Fruit fly (Drosophila melanogaster) whole organism, embryonic: ENCODE measurements around the gene CG9297.

Experiments used
- CG11560 ChIP-seq: fragments of 200-800 bp; sonication (Bioruptor generic); IDR thresholded peaks from 3 replicates; pipeline ENCODE4 v1.3.6; 2022; ENCODE audit warnings: missing biosample characterization, missing genetic modification characterization
- CG12942 ChIP-seq: fragments of 200-800 bp; sonication (Bioruptor generic); optimal IDR thresholded peaks from 3 replicates; lab custom pipeline; 2016; ENCODE audit warnings: missing biosample characterization, missing genetic modification characterization
- CG13287 ChIP-seq: fragments of 200-800 bp; sonication (Bioruptor generic); IDR thresholded peaks from 2 replicates; pipeline ENCODE4 v1.3.6; 2022; ENCODE audit warnings: missing biosample characterization, missing genetic modification characterization; ENCODE audit not compliant: partially characterized antibody
- CG14710 ChIP-seq: fragments of 200-800 bp; sonication (Bioruptor generic); optimal IDR thresholded peaks from 3 replicates; lab custom pipeline; 2019; ENCODE audit warnings: missing biosample characterization, mild to moderate bottlenecking, missing genetic modification characterization, moderate library complexity
- CG15514 ChIP-seq: fragments of 200-800 bp; sonication (Bioruptor generic); optimal IDR thresholded peaks from 3 replicates; lab custom pipeline; 2017; ENCODE audit warnings: missing biosample characterization, missing genetic modification characterization, mild to moderate bottlenecking, moderate library complexity, missing genetic modification reagents
- CG1603 ChIP-seq: fragments of 200-800 bp; sonication (Bioruptor generic); optimal IDR thresholded peaks from 2 replicates; lab custom pipeline; 2019; ENCODE audit warnings: missing biosample characterization, mild to moderate bottlenecking, missing genetic modification characterization, moderate library complexity
- CG17186 ChIP-seq: fragments of 200-800 bp; sonication (Bioruptor generic); optimal IDR thresholded peaks from 3 replicates; lab custom pipeline; 2017; ENCODE audit warnings: missing biosample characterization, missing genetic modification reagents, missing genetic modification characterization
- CG17328 ChIP-seq: fragments of 200-800 bp; sonication (Bioruptor generic); IDR thresholded peaks from 2 replicates; pipeline ENCODE4 v1.3.6; 2022; ENCODE audit warnings: missing biosample characterization, missing genetic modification characterization
- CG34224 ChIP-seq: fragments of 200-800 bp; sonication (Bioruptor generic); IDR thresholded peaks from 3 replicates; pipeline ENCODE4 v1.3.6; 2022; ENCODE audit warnings: missing biosample characterization, missing genetic modification characterization; ENCODE audit not compliant: partially characterized antibody
- CG34422 ChIP-seq: fragments of 200-800 bp; sonication (Bioruptor generic); IDR thresholded peaks from 3 replicates; pipeline ENCODE4 v1.3.6; 2022; ENCODE audit warnings: missing biosample characterization, missing genetic modification characterization
- CG4360 ChIP-seq: fragments of 200-800 bp; sonication (Bioruptor generic); IDR thresholded peaks from 2 replicates; pipeline ENCODE4 v1.3.6; 2022; ENCODE audit warnings: missing biosample characterization, missing genetic modification characterization
- CG4707 ChIP-seq: fragments of 200-800 bp; sonication (Bioruptor generic); optimal IDR thresholded peaks from 2 replicates; lab custom pipeline; 2018; ENCODE audit warnings: missing biosample characterization, mild to moderate bottlenecking, missing genetic modification characterization, moderate library complexity
- CG4854 ChIP-seq: fragments of 200-800 bp; sonication (Bioruptor generic); optimal IDR thresholded peaks from 2 replicates; lab custom pipeline; 2016; ENCODE audit warnings: missing biosample characterization, missing genetic modification characterization, inconsistent platforms
- CG7372 ChIP-seq: fragments of 200-800 bp; sonication (Bioruptor generic); IDR thresholded peaks from 2 replicates; pipeline ENCODE4 v1.3.6; 2022; ENCODE audit warnings: missing biosample characterization, missing genetic modification characterization
- D ChIP-seq, 2 experiments: fragments of 200-800 bp in 1 of 2; fragments of >200 bp in 1 of 2; sonication (Bioruptor generic) in 1 of 2; optimal IDR thresholded peaks; 2 replicates in 1 of 2; 3 replicates in 1 of 2; lab custom pipeline; 2017; ENCODE audit warnings: mild to moderate bottlenecking in 1 of 2, missing biosample characterization in 1 of 2, missing genetic modification characterization in 1 of 2, missing genetic modification reagents in 1 of 2
- D19B ChIP-seq: fragments of 200-800 bp; sonication (Bioruptor generic); optimal IDR thresholded peaks from 2 replicates; lab custom pipeline; 2017; ENCODE audit warnings: missing biosample characterization, mild to moderate bottlenecking, missing genetic modification characterization
- Lhr ChIP-seq: fragments of 200-800 bp; sonication (Bioruptor generic); optimal IDR thresholded peaks from 3 replicates; lab custom pipeline; 2017; ENCODE audit warnings: mild to moderate bottlenecking, missing biosample characterization, missing genetic modification reagents, missing genetic modification characterization
- MBD-R2 ChIP-seq: fragments of 200-800 bp; sonication (Bioruptor generic); IDR thresholded peaks from 2 replicates; pipeline ENCODE4 v1.3.6; 2022; ENCODE audit warnings: missing biosample characterization, missing genetic modification characterization
- MESR4 ChIP-seq: fragments of 200-800 bp; sonication (Bioruptor generic); optimal IDR thresholded peaks from 2 replicates; lab custom pipeline; 2018; ENCODE audit warnings: missing biosample characterization, mild to moderate bottlenecking, missing genetic modification characterization, moderate library complexity
- Max ChIP-seq: fragments of 200-800 bp; sonication (Bioruptor generic); optimal IDR thresholded peaks from 2 replicates; lab custom pipeline; 2016; ENCODE audit warnings: missing biosample characterization, mild to moderate bottlenecking, missing genetic modification characterization
- Med ChIP-seq: fragments of 200-800 bp; sonication (Bioruptor generic); peaks from one replicate; lab custom pipeline; 2016; ENCODE audit warnings: missing biosample characterization, missing genetic modification characterization, mild to moderate bottlenecking, inconsistent platforms, moderate library complexity
- Neu2 ChIP-seq: fragments of 200-800 bp; sonication (Bioruptor generic); optimal IDR thresholded peaks from 3 replicates; lab custom pipeline; 2016; ENCODE audit warnings: missing biosample characterization, missing genetic modification characterization, borderline replicate concordance
- Opbp ChIP-seq: fragments of 200-800 bp; sonication (Bioruptor generic); IDR thresholded peaks from 3 replicates; pipeline ENCODE4 v1.3.6; 2022; ENCODE audit warnings: missing biosample characterization, missing genetic modification characterization; ENCODE audit not compliant: partially characterized antibody
- Sry-β ChIP-seq: fragments of 200-800 bp; sonication (Bioruptor generic); optimal IDR thresholded peaks from 2 replicates; lab custom pipeline; 2018; ENCODE audit warnings: missing biosample characterization, mild to moderate bottlenecking, missing genetic modification characterization, moderate library complexity
- chinmo ChIP-seq: fragments of 200-800 bp; sonication (Bioruptor generic); IDR thresholded peaks from 4 replicates; pipeline ENCODE4 v1.3.6; 2022; ENCODE audit warnings: missing biosample characterization, missing genetic modification characterization; ENCODE audit not compliant: partially characterized antibody
- crp ChIP-seq, 2 experiments: fragments of 200-800 bp; sonication (Bioruptor generic); optimal IDR thresholded peaks; 2 replicates in 1 of 2; 3 replicates in 1 of 2; lab custom pipeline; 2017; ENCODE audit warnings: missing biosample characterization in 2 of 2, missing genetic modification characterization in 2 of 2, mild to moderate bottlenecking in 1 of 2, moderate library complexity in 1 of 2
- cwo ChIP-seq: fragments of 200-800 bp; sonication (Bioruptor generic); optimal IDR thresholded peaks from 3 replicates; lab custom pipeline; 2017; ENCODE audit warnings: missing biosample characterization, missing genetic modification characterization, mild to moderate bottlenecking, moderate library complexity, missing genetic modification reagents
- dm ChIP-seq: fragments of 200-800 bp; sonication (Bioruptor generic); optimal IDR thresholded peaks from 3 replicates; lab custom pipeline; 2016; ENCODE audit warnings: missing biosample characterization, missing genetic modification characterization
- fd102C ChIP-seq: fragments of 200-800 bp; sonication (Bioruptor generic); optimal IDR thresholded peaks from 2 replicates; lab custom pipeline; 2018; ENCODE audit warnings: missing biosample characterization, mild to moderate bottlenecking, missing genetic modification characterization, moderate library complexity
- gfzf ChIP-seq: fragments of 200-800 bp; sonication (Bioruptor generic); optimal IDR thresholded peaks from 2 replicates; lab custom pipeline; 2016; ENCODE audit warnings: missing biosample characterization, mild to moderate bottlenecking, missing genetic modification characterization, moderate library complexity
- gsb-n ChIP-seq: fragments of 200-800 bp; sonication (Bioruptor generic); optimal IDR thresholded peaks from 3 replicates; lab custom pipeline; 2018; ENCODE audit warnings: missing biosample characterization, mild to moderate bottlenecking, missing genetic modification characterization
- kah ChIP-seq: fragments of 200-800 bp; sonication (Bioruptor generic); optimal IDR thresholded peaks from 2 replicates; lab custom pipeline; 2018; ENCODE audit warnings: missing biosample characterization, mild to moderate bottlenecking, missing genetic modification characterization
- ken ChIP-seq: fragments of 200-800 bp; sonication (Bioruptor generic); IDR thresholded peaks from 3 replicates; pipeline ENCODE4 v1.3.6; 2022; ENCODE audit warnings: missing biosample characterization, missing genetic modification characterization
- nom ChIP-seq: fragments of 200-800 bp; sonication (Bioruptor generic); optimal IDR thresholded peaks from 2 replicates; lab custom pipeline; 2017; ENCODE audit warnings: missing biosample characterization, missing genetic modification characterization, mild to moderate bottlenecking, moderate library complexity, missing genetic modification reagents
- pzg ChIP-seq: fragments of 200-800 bp; sonication (Bioruptor generic); optimal IDR thresholded peaks from 3 replicates; lab custom pipeline; 2018; ENCODE audit warnings: missing biosample characterization, mild to moderate bottlenecking, missing genetic modification characterization, moderate library complexity
- scrt ChIP-seq: fragments of 200-800 bp; sonication (Bioruptor generic); optimal IDR thresholded peaks from 2 replicates; lab custom pipeline; 2018; ENCODE audit warnings: missing biosample characterization, mild to moderate bottlenecking, missing genetic modification characterization, moderate library complexity
- sens ChIP-seq: fragments of 200-800 bp; sonication (Bioruptor generic); peaks from one replicate; lab custom pipeline; 2016; ENCODE audit warnings: missing biosample characterization, missing genetic modification characterization
- sob ChIP-seq: fragments of 200-800 bp; sonication (Bioruptor generic); IDR thresholded peaks from 2 replicates; pipeline ENCODE4 v1.3.6; 2022; ENCODE audit warnings: missing biosample characterization, missing genetic modification characterization
- stwl ChIP-seq: fragments of 200-800 bp; sonication (Bioruptor generic); optimal IDR thresholded peaks from 3 replicates; lab custom pipeline; 2018; ENCODE audit warnings: missing biosample characterization, mild to moderate bottlenecking, missing genetic modification characterization, moderate library complexity
- twi ChIP-seq: fragments of 200-800 bp; optimal IDR thresholded peaks from 2 replicates; lab custom pipeline; 2019; ENCODE audit warnings: missing biosample characterization, mild to moderate bottlenecking, missing genetic modification characterization, moderate library complexity
- unc-4 ChIP-seq: fragments of 200-800 bp; sonication (Bioruptor generic); IDR thresholded peaks from 2 replicates; pipeline ENCODE4 v1.3.6; 2022; ENCODE audit warnings: missing biosample characterization, missing genetic modification characterization; ENCODE audit not compliant: partially characterized antibody
- zf30C ChIP-seq: fragments of 200-800 bp; sonication (Bioruptor generic); optimal IDR thresholded peaks from 3 replicates; lab custom pipeline; 2018; ENCODE audit warnings: missing biosample characterization, mild to moderate bottlenecking, missing genetic modification characterization

CG9297 gene

dm6 chr3R:13780769-13781168 is 9.5 kb downstream of the CG9297 start, which contains the start of gene CG9286:
TSS of gene CG9286 (plus strand) at chr3R:13780964.
- TF ChIP-seq twi (tag; lab: Kevin White, UChicago) = peak; percentile 40
- TF ChIP-seq scrt (GFP tag; lab: Kevin White, UChicago) = peak; percentile 34
- 0 out of 2 replicates have a peak, but pooled peaks have one; percentile 15 for TF ChIP-seq CG4360 (GFP tag; lab: Robert Waterston, UW)
- TF ChIP-seq CG17328 (GFP tag; lab: Robert Waterston, UW) = no peak
- peak; percentile 17; the same call in 1 of the 2 replicates for TF ChIP-seq unc-4 (GFP tag; lab: Robert Waterston, UW)
- no peak for TF ChIP-seq Sry-β (GFP tag; lab: Kevin White, UChicago)
- peak; percentile 72 for TF ChIP-seq dm (GFP tag; lab: Kevin White, UChicago)
- TF ChIP-seq crp (GFP tag; optimal IDR thresholded peaks at IDR 0.05; lab: Kevin White, UChicago) = peak in 1 of 2 experiments; percentile 83
- TF ChIP-seq CG4854 (GFP tag; lab: Kevin White, UChicago) = peak; percentile 69
- no peak for TF ChIP-seq CG4707 (GFP tag; lab: Kevin White, UChicago)
- TF ChIP-seq gsb-n (tag; lab: Kevin White, UChicago) = no peak
- peak; percentile 57; the same call in 1 of the 2 replicates for TF ChIP-seq MBD-R2
- TF ChIP-seq CG14710 = no peak
- TF ChIP-seq kah (GFP tag; lab: Kevin White, UChicago) = peak; percentile 85
- TF ChIP-seq CG17186 = peak; percentile 6
- TF ChIP-seq CG13287 (GFP tag; lab: Robert Waterston, UW) = peak; percentile 30; the same call in 1 of the 2 replicates
- no peak for TF ChIP-seq CG15514
- TF ChIP-seq zf30C (GFP tag; lab: Kevin White, UChicago) = peak; percentile 20
- TF ChIP-seq CG34422 = peak; percentile 42; the same call in 1 of the 3 replicates
- TF ChIP-seq CG11560 = no peak
- TF ChIP-seq Lhr (GFP tag; lab: Kevin White, UChicago) = no peak
- peak; percentile 37 for TF ChIP-seq Neu2 (GFP tag; lab: Kevin White, UChicago)
- peak; percentile 14 for TF ChIP-seq MESR4 (GFP tag; lab: Kevin White, UChicago)
- no peak for TF ChIP-seq CG1603
- TF ChIP-seq sob = no peak
- TF ChIP-seq CG34224 (GFP tag; lab: Robert Waterston, UW) = 0 out of 3 replicates have a peak, but pooled peaks have one; percentile 21
- peak; percentile 78 for TF ChIP-seq Max (GFP tag; lab: Kevin White, UChicago)
- TF ChIP-seq stwl = peak; percentile 6
- peak; percentile 33 for TF ChIP-seq pzg (GFP tag; lab: Kevin White, UChicago)
- TF ChIP-seq cwo (GFP tag; lab: Kevin White, UChicago) = peak; percentile 80
- no peak for TF ChIP-seq ken (GFP tag; lab: Robert Waterston, UW)

- TF ChIP-seq CG12942 = no peak
- peak; percentile 60; the same call in 1 of the 2 replicates for TF ChIP-seq MBD-R2
- TF ChIP-seq Opbp (GFP tag; lab: Robert Waterston, UW) = no peak
- peak; percentile 19 for TF ChIP-seq gfzf
- TF ChIP-seq crp (GFP tag; optimal IDR thresholded peaks at IDR 0.05; lab: Kevin White, UChicago) = peak in 1 of 2 experiments; percentile 71
- 0 out of 4 replicates have a peak, but pooled peaks have one; percentile 10 for TF ChIP-seq chinmo (GFP tag; lab: Robert Waterston, UW)
- TF ChIP-seq D (optimal IDR thresholded peaks at IDR 0.05; lab: Kevin White, UChicago) = no peak
- TF ChIP-seq D (GFP tag; optimal IDR thresholded peaks at IDR 0.05; lab: Kevin White, UChicago) = no peak
- TF ChIP-seq D19B (GFP tag; lab: Kevin White, UChicago) = peak; percentile 98
- TF ChIP-seq pzg (GFP tag; lab: Kevin White, UChicago) = peak; percentile 47
- TF ChIP-seq Med (GFP tag; lab: Kevin White, UChicago) = peak; percentile 60
- no peak for TF ChIP-seq fd102C (GFP tag; lab: Kevin White, UChicago)
- TF ChIP-seq sens (GFP tag; lab: Kevin White, UChicago) = peak; percentile 66
- peak; percentile 35 for TF ChIP-seq nom (GFP tag; lab: Kevin White, UChicago)
- TF ChIP-seq CG7372 (GFP tag; lab: Robert Waterston, UW) = no peak
- TF ChIP-seq CG4854 (GFP tag; lab: Kevin White, UChicago) = peak; percentile 43
These were observed 10.7 kb downstream of the CG9297 start, which contains the start of gene Dip-B for dm6 chr3R:13782035-13782434. TSS of gene Dip-B (plus strand) at chr3R:13782288.
